Fruit fly (Drosophila melanogaster): ENCODE measurements around the gene eIF1A.

eIF1A gene

dm6 chr3R:18234699-18235257 lies 39.7 kb upstream of the eIF1A start:
- TF ChIP-seq D (optimal IDR thresholded peaks at IDR 0.05) = peak; percentile 46
- no peak for TF ChIP-seq D (GFP tag; optimal IDR thresholded peaks at IDR 0.05)
- TF ChIP-seq HLHmδ (GFP tag; optimal IDR thresholded peaks at IDR 0.05) = peak; percentile 11
- TF ChIP-seq pros (GFP tag; optimal IDR thresholded peaks at IDR 0.05) = peak; percentile 81
- no peak for TF ChIP-seq CG1602 (GFP tag; optimal IDR thresholded peaks at IDR 0.05)
- peak in 1 of 2 experiments; percentile 29 for TF ChIP-seq tll (GFP tag; optimal IDR thresholded peaks at IDR 0.05)
- peak; percentile 72 for TF ChIP-seq gcm (GFP tag; optimal IDR thresholded peaks at IDR 0.05)
- TF ChIP-seq CG5180 (GFP tag; optimal IDR thresholded peaks at IDR 0.05) = peak; percentile 86
- TF ChIP-seq Ets65A (GFP tag) = peak; percentile 66
- no peak for TF ChIP-seq nerfin-2 (GFP tag; IDR thresholded peaks at IDR 0.05; ENCODE audit: partially characterized antibody)
- TF ChIP-seq nerfin-1 (tag; optimal IDR thresholded peaks at IDR 0.05) = peak; percentile 97
- TF ChIP-seq insv (GFP tag; optimal IDR thresholded peaks at IDR 0.05) = peak in 1 of 2 experiments; percentile 84

- TF ChIP-seq Asciz (GFP tag; optimal IDR thresholded peaks at IDR 0.05) = no peak
- TF ChIP-seq Doc3 (GFP tag; IDR thresholded peaks at IDR 0.05; ENCODE audit: partially characterized antibody) = no peak
- no peak for TF ChIP-seq Hmx (GFP tag; optimal IDR thresholded peaks at IDR 0.05)
- peak; percentile 6 for TF ChIP-seq Deaf1 (tag; optimal IDR thresholded peaks at IDR 0.05)
- no peak for TF ChIP-seq Ets65A (GFP tag)
- TF ChIP-seq CG14050 (GFP tag; IDR thresholded peaks at IDR 0.05) = no peak
- peak; percentile 36; the same call in 1 of the 2 replicates for TF ChIP-seq CG32772 (GFP tag; IDR thresholded peaks at IDR 0.05)
- TF ChIP-seq fru (optimal IDR thresholded peaks at IDR 0.05) = no peak
- peak; percentile 23; the same call in 1 of the 2 replicates for TF ChIP-seq Dref (GFP tag; IDR thresholded peaks at IDR 0.05)
- TF ChIP-seq peb (GFP tag; IDR thresholded peaks at IDR 0.05) = no peak
- TF ChIP-seq CG7745 (tag; optimal IDR thresholded peaks at IDR 0.05) = no peak
- TF ChIP-seq CG6791 (GFP tag; IDR thresholded peaks at IDR 0.05; ENCODE audit: partially characterized antibody) = peak; percentile 56; the same call in 2 of the 3 replicates
- no peak for TF ChIP-seq Vsx1 (GFP tag; optimal IDR thresholded peaks at IDR 0.05)
- no peak for TF ChIP-seq Lhr (GFP tag; optimal IDR thresholded peaks at IDR 0.05)
- TF ChIP-seq Opbp (GFP tag; IDR thresholded peaks at IDR 0.05; ENCODE audit: partially characterized antibody) = 0 out of 3 replicates have a peak, but pooled peaks have one; percentile 30
- no peak for TF ChIP-seq CG18262 (tag; optimal IDR thresholded peaks at IDR 0.05)
- no peak for TF ChIP-seq CG2202 (tag; optimal IDR thresholded peaks at IDR 0.05)
- no peak for TF ChIP-seq lmd (GFP tag; IDR thresholded peaks at IDR 0.05)
- no peak for TF ChIP-seq grn (GFP tag; optimal IDR thresholded peaks at IDR 0.05)
- TF ChIP-seq kay (GFP tag; optimal IDR thresholded peaks at IDR 0.05) = no peak
- peak; percentile 18 for TF ChIP-seq ewg (GFP tag; optimal IDR thresholded peaks at IDR 0.05)
- TF ChIP-seq CG2889 (GFP tag; IDR thresholded peaks at IDR 0.05) = no peak
- peak; percentile 31; the same call in 1 of the 2 replicates for TF ChIP-seq CG32532 (GFP tag; IDR thresholded peaks at IDR 0.05)
- TF ChIP-seq Adf1 (GFP tag; IDR thresholded peaks at IDR 0.05) = peak; percentile 89
- no peak for TF ChIP-seq sqz (GFP tag; optimal IDR thresholded peaks at IDR 0.05)
- peak; percentile 98 for TF ChIP-seq Nf-YC (tag; optimal IDR thresholded peaks at IDR 0.05)
- TF ChIP-seq ci (GFP tag; IDR thresholded peaks at IDR 0.05) = 0 out of 3 replicates have a peak, but pooled peaks have one; percentile 22
- TF ChIP-seq Dll (GFP tag; IDR thresholded peaks at IDR 0.05; ENCODE audit: partially characterized antibody) = 0 out of 4 replicates have a peak, but pooled peaks have one; percentile 40
- no peak for TF ChIP-seq sim (GFP tag; IDR thresholded peaks at IDR 0.05)
- TF ChIP-seq zen (tag; optimal IDR thresholded peaks at IDR 0.05) = peak; percentile 37
- TF ChIP-seq CG15601 (tag; optimal IDR thresholded peaks at IDR 0.05) = peak; percentile 3
- no peak for TF ChIP-seq nerfin-2 (GFP tag; IDR thresholded peaks at IDR 0.05; ENCODE audit: partially characterized antibody)
- TF ChIP-seq row (GFP tag; IDR thresholded peaks at IDR 0.05) = no peak
- no peak for TF ChIP-seq HmgD (GFP tag; optimal IDR thresholded peaks at IDR 0.05)
- peak; percentile 12 for TF ChIP-seq CG5180 (GFP tag; optimal IDR thresholded peaks at IDR 0.05)
- TF ChIP-seq CG10321 (GFP tag; IDR thresholded peaks at IDR 0.05) = peak; percentile 92
- TF ChIP-seq jing (GFP tag; optimal IDR thresholded peaks at IDR 0.05) = no peak
- TF ChIP-seq aop (GFP tag; IDR thresholded peaks at IDR 0.05) = no peak
- no peak for TF ChIP-seq CG13775 (GFP tag; optimal IDR thresholded peaks at IDR 0.05)
- peak in 1 of 2 experiments; percentile 51 for TF ChIP-seq tll (GFP tag; optimal IDR thresholded peaks at IDR 0.05)
Observed at dm6 chr3R:18235879-18236278, 38.6 kb upstream of the eIF1A start, which contains the start of gene repo. repo (plus strand) TSS chr3R:18236192.
